Fruit fly (Drosophila melanogaster): ENCODE measurements around the gene AIF.

AIF gene

dm6 chr2L:2189100-2189499 is 37.5 kb downstream of the AIF start (continued):
- TF ChIP-seq CG16815 (GFP tag; optimal IDR thresholded peaks at IDR 0.05) (peak; percentile 72), CG11696 (GFP tag; IDR thresholded peaks at IDR 0.05) (0 out of 2 replicates have a peak, but pooled peaks have one; percentile 28), hbn (GFP tag; IDR thresholded peaks at IDR 0.05; ENCODE audit: partially characterized antibody) (no peak), HmgZ (tag; optimal IDR thresholded peaks at IDR 0.05) (no peak), CG8765 (GFP tag; IDR thresholded peaks at IDR 0.05) (peak; percentile 47; the same call in 1 of the 2 replicates), row (GFP tag; IDR thresholded peaks at IDR 0.05) (peak; percentile 70), ATbp (GFP tag; optimal IDR thresholded peaks at IDR 0.05) (peak; percentile 62), ewg (GFP tag; optimal IDR thresholded peaks at IDR 0.05) (peak; percentile 42), Ets97D (GFP tag; optimal IDR thresholded peaks at IDR 0.05) (peak; percentile 19), prd (optimal IDR thresholded peaks at IDR 0.05) (no peak), prd (GFP tag; IDR thresholded peaks at IDR 0.05) (peak; percentile 82), psq (GFP tag; optimal IDR thresholded peaks at IDR 0.05) (no peak), toy (GFP tag; IDR thresholded peaks at IDR 0.05) (no peak), Usf (GFP tag; optimal IDR thresholded peaks at IDR 0.05) (peak; percentile 41), B-H1 (GFP tag; IDR thresholded peaks at IDR 0.05) (peak; percentile 35; the same call in 1 of the 3 replicates), Xbp1 (GFP tag; optimal IDR thresholded peaks at IDR 0.05) (peak; percentile 67), lmd (GFP tag; IDR thresholded peaks at IDR 0.05) (peak; percentile 53), CG3995 (GFP tag; optimal IDR thresholded peaks at IDR 0.05) (no peak), CG14710 (tag; optimal IDR thresholded peaks at IDR 0.05) (peak; percentile 85), CG10959 (GFP tag; IDR thresholded peaks at IDR 0.05) (peak; percentile 87), CG7786 (GFP tag; optimal IDR thresholded peaks at IDR 0.05) (peak; percentile 20), H2.0 (GFP tag; IDR thresholded peaks at IDR 0.05) (peak; percentile 44; the same call in 1 of the 2 replicates), CG31365 (tag; optimal IDR thresholded peaks at IDR 0.05) (peak; percentile 14), lab (GFP tag; optimal IDR thresholded peaks at IDR 0.05) (peak; percentile 19), danr (GFP tag; IDR thresholded peaks at IDR 0.05) (no peak), CG11093 (GFP tag; IDR thresholded peaks at IDR 0.05) (0 out of 3 replicates have a peak, but pooled peaks have one; percentile 39), Fer1 (GFP tag; optimal IDR thresholded peaks at IDR 0.05) (no peak), CG12219 (GFP tag; optimal IDR thresholded peaks at IDR 0.05) (peak; percentile 44), pfk (GFP tag; optimal IDR thresholded peaks at IDR 0.05) (no peak), org-1 (GFP tag; optimal IDR thresholded peaks at IDR 0.05) (peak; percentile 21), Hr78 (GFP tag; optimal IDR thresholded peaks at IDR 0.05) (peak in 1 of 2 experiments; percentile 15), jumu (GFP tag; optimal IDR thresholded peaks at IDR 0.05) (peak; percentile 59), gro (GFP tag; optimal IDR thresholded peaks at IDR 0.05) (no peak), NC2β (GFP tag; optimal IDR thresholded peaks at IDR 0.05) (peak; percentile 81), Optix (GFP tag; IDR thresholded peaks at IDR 0.05) (peak; percentile 59; the same call in 1 of the 3 replicates), CG12104 (GFP tag; optimal IDR thresholded peaks at IDR 0.05) (peak; percentile 4), bigmax (GFP tag; optimal IDR thresholded peaks at IDR 0.05) (no peak), CG8089 (GFP tag; optimal IDR thresholded peaks at IDR 0.05) (peak; percentile 75), dimm (GFP tag; IDR thresholded peaks at IDR 0.05) (no peak), mirr (GFP tag; optimal IDR thresholded peaks at IDR 0.05) (no peak), CG18262 (tag; optimal IDR thresholded peaks at IDR 0.05) (peak; percentile 90), oc (tag; optimal IDR thresholded peaks at IDR 0.05) (peak; percentile 59), CG31441 (GFP tag; IDR thresholded peaks at IDR 0.05) (peak; percentile 67), sens-2 (GFP tag; IDR thresholded peaks at IDR 0.05) (peak; percentile 70)
